Worm (Caenorhabditis elegans) whole organism, L1 larva: Measurements from ENCODE around the gene vrk-1.

Experiments
- C04F5.9 ChIP-seq: sonication (generic microtip); optimal IDR thresholded peaks from 2 replicates; lab custom pipeline; 2016; ENCODE audit warnings: missing genetic modification characterization, missing compliant biosample characterization
- C16A3.4 ChIP-seq: fragments of 150-350 bp; optimal IDR thresholded peaks from 2 replicates; lab custom pipeline; 2014; ENCODE audit warnings: missing biosample characterization, missing genetic modification characterization
- C34B4.2 ChIP-seq: sonication (generic microtip); optimal IDR thresholded peaks from 2 replicates; lab custom pipeline; 2017; ENCODE audit warnings: mild to moderate bottlenecking, missing genetic modification characterization, missing compliant biosample characterization
- F16B12.6 ChIP-seq: fragments of 150-350 bp; optimal IDR thresholded peaks from 2 replicates; lab custom pipeline; 2014; ENCODE audit warnings: missing biosample characterization, missing genetic modification characterization
- Y116A8C.19 ChIP-seq: sonication (generic microtip); optimal IDR thresholded peaks from 2 replicates; lab custom pipeline; 2016; ENCODE audit warnings: missing compliant biosample characterization, missing genetic modification characterization, borderline replicate concordance
- aha-1 ChIP-seq: fragments of 150-350 bp; optimal IDR thresholded peaks from 2 replicates; lab custom pipeline; 2014; ENCODE audit warnings: missing biosample characterization, missing genetic modification characterization
- ama-1 ChIP-seq: fragments of 150-350 bp; optimal IDR thresholded peaks from 2 replicates; lab custom pipeline; 2014
- ceh-63 ChIP-seq: fragments of 200-800 bp; sonication (Bioruptor generic); optimal IDR thresholded peaks from 2 replicates; lab custom pipeline; 2018; ENCODE audit warnings: mild to moderate bottlenecking, missing genetic modification characterization, missing compliant biosample characterization
- ceh-82 ChIP-seq, 3 experiments: fragments of 150-350 bp in 1 of 3; sonication (generic microtip) in 2 of 3; optimal IDR thresholded peaks; 2 replicates each; lab custom pipeline; 2014 to 2017; ENCODE audit warnings: missing biosample characterization in 3 of 3, missing genetic modification characterization in 3 of 3
- dsc-1 ChIP-seq: sonication (generic microtip); optimal IDR thresholded peaks from 2 replicates; lab custom pipeline; 2016; ENCODE audit warnings: mild to moderate bottlenecking, missing genetic modification characterization, missing compliant biosample characterization
- efl-1 ChIP-seq, 4 experiments: fragments of 150-350 bp; optimal IDR thresholded peaks in 3 of 4; peaks in 1 of 4; 1 replicate in 1 of 4; 2 replicates in 3 of 4; lab custom pipeline; 2014; ENCODE audit warnings: missing biosample characterization in 2 of 4, missing genetic modification characterization in 2 of 4, missing genetic modification reagents in 2 of 4
- efl-3 ChIP-seq: fragments of 200-800 bp; sonication (Bioruptor generic); optimal IDR thresholded peaks from 2 replicates; lab custom pipeline; 2018; ENCODE audit warnings: mild to moderate bottlenecking, missing genetic modification characterization, missing compliant biosample characterization
- egl-13 ChIP-seq: sonication (generic microtip); optimal IDR thresholded peaks from 2 replicates; lab custom pipeline; 2016; ENCODE audit warnings: missing genotype, missing genetic modification reagents, missing genetic modification characterization, missing compliant biosample characterization
- egl-27 ChIP-seq, 2 experiments: fragments of 150-350 bp in 1 of 2; sonication (generic microtip); optimal IDR thresholded peaks; 3 replicates each; lab custom pipeline; 2017 to 2018; ENCODE audit warnings: missing biosample characterization in 2 of 2, missing genetic modification characterization in 2 of 2, missing genetic modification reagents in 2 of 2
- elt-2 ChIP-seq: sonication (generic microtip); optimal IDR thresholded peaks from 2 replicates; lab custom pipeline; 2016; ENCODE audit warnings: missing genetic modification characterization, mild to moderate bottlenecking, inconsistent platforms, missing compliant biosample characterization, missing genetic modification reagents
- grh-1 ChIP-seq: fragments of 200-800 bp; sonication (Bioruptor generic); IDR thresholded peaks from 2 replicates; pipeline ENCODE4 v1.3.6; 2022; ENCODE audit warnings: missing genetic modification reagents, missing genetic modification characterization, missing compliant biosample characterization
- hlh-17 ChIP-seq: fragments of 200-800 bp; sonication (Bioruptor generic); optimal IDR thresholded peaks from 2 replicates; lab custom pipeline; 2018; ENCODE audit warnings: missing genetic modification characterization, mild to moderate bottlenecking, missing compliant biosample characterization, moderate library complexity, borderline replicate concordance
- irx-1 ChIP-seq: sonication (generic microtip); optimal IDR thresholded peaks from 2 replicates; lab custom pipeline; 2016; ENCODE audit warnings: missing genetic modification characterization, missing compliant biosample characterization
- isw-1 ChIP-seq: fragments of 200-800 bp; sonication (Bioruptor generic); IDR thresholded peaks from 2 replicates; pipeline ENCODE4 v1.3.6; 2022; ENCODE audit warnings: missing genetic modification characterization, missing compliant biosample characterization
- jun-1 ChIP-seq: fragments of 150-350 bp; optimal IDR thresholded peaks from 2 replicates; lab custom pipeline; 2014; ENCODE audit warnings: missing biosample characterization, missing genetic modification reagents, missing genetic modification characterization
- lin-14 ChIP-seq: fragments of 200-800 bp; sonication (Bioruptor generic); optimal IDR thresholded peaks from 2 replicates; lab custom pipeline; 2018; ENCODE audit warnings: mild to moderate bottlenecking, missing genetic modification characterization, moderate library complexity, missing compliant biosample characterization
- lin-35 ChIP-seq, 2 experiments: fragments of 150-350 bp; optimal IDR thresholded peaks; 2 replicates each; lab custom pipeline; 2014; ENCODE audit warnings: missing biosample characterization in 2 of 2, missing genetic modification characterization in 2 of 2, missing genetic modification reagents in 2 of 2
- lin-39 ChIP-seq: fragments of 150-350 bp; optimal IDR thresholded peaks from 2 replicates; lab custom pipeline; 2014; ENCODE audit warnings: missing biosample characterization, missing genetic modification reagents, missing genetic modification characterization
- lir-3 ChIP-seq: sonication (generic microtip); optimal IDR thresholded peaks from 2 replicates; lab custom pipeline; 2016; ENCODE audit warnings: mild to moderate bottlenecking, missing genetic modification characterization, moderate library complexity, missing compliant biosample characterization; ENCODE audit not compliant: poor library complexity
- lsy-2 ChIP-seq, 2 experiments: fragments of 150-350 bp; optimal IDR thresholded peaks; 2 replicates each; lab custom pipeline; 2014; ENCODE audit warnings: missing biosample characterization in 2 of 2, missing genetic modification characterization in 2 of 2
- mab-9 ChIP-seq: fragments of 200-800 bp; sonication (Bioruptor generic); IDR thresholded peaks from 2 replicates; pipeline ENCODE4 v1.3.6; 2022; ENCODE audit warnings: missing genetic modification reagents, missing genetic modification characterization, missing compliant biosample characterization
- mef-2 ChIP-seq: fragments of 150-350 bp; optimal IDR thresholded peaks from 2 replicates; lab custom pipeline; 2014; ENCODE audit warnings: missing biosample characterization, missing genetic modification characterization
- nhr-12 ChIP-seq: sonication (generic microtip); optimal IDR thresholded peaks from 2 replicates; lab custom pipeline; 2017; ENCODE audit warnings: missing biosample characterization, missing genetic modification characterization
- nhr-47 ChIP-seq: sonication (generic microtip); optimal IDR thresholded peaks from 2 replicates; lab custom pipeline; 2016; ENCODE audit warnings: mild to moderate bottlenecking, missing genetic modification characterization, moderate library complexity, missing compliant biosample characterization
- nhr-76 ChIP-seq: sonication (generic microtip); optimal IDR thresholded peaks from 2 replicates; lab custom pipeline; 2017; ENCODE audit warnings: missing biosample characterization, missing genetic modification characterization
- nhr-77 ChIP-seq: fragments of 150-350 bp; optimal IDR thresholded peaks from 2 replicates; lab custom pipeline; 2014; ENCODE audit warnings: missing biosample characterization, missing genetic modification characterization
- nhr-84 ChIP-seq: sonication (generic microtip); optimal IDR thresholded peaks from 2 replicates; lab custom pipeline; 2017; ENCODE audit warnings: missing biosample characterization, missing genetic modification characterization
- nhr-90 ChIP-seq: sonication (generic microtip); optimal IDR thresholded peaks from 2 replicates; lab custom pipeline; 2016; ENCODE audit warnings: mild to moderate bottlenecking, missing genetic modification characterization, missing compliant biosample characterization; ENCODE audit not compliant: poor library complexity
- pag-3 ChIP-seq: sonication (generic microtip); optimal IDR thresholded peaks from 2 replicates; lab custom pipeline; 2017; ENCODE audit warnings: missing genetic modification characterization, mild to moderate bottlenecking, missing compliant biosample characterization, antibody characterized with exemption, borderline replicate concordance; ENCODE audit not compliant: insufficient read depth
- pax-3 ChIP-seq: fragments of 200-800 bp; sonication (Bioruptor generic); optimal IDR thresholded peaks from 2 replicates; lab custom pipeline; 2018; ENCODE audit warnings: mild to moderate bottlenecking, missing genetic modification characterization, moderate library complexity, missing compliant biosample characterization
- skn-1 ChIP-seq: fragments of 150-350 bp; optimal IDR thresholded peaks from 2 replicates; lab custom pipeline; 2014; ENCODE audit warnings: missing biosample characterization, missing genetic modification characterization
- snu-23 ChIP-seq: sonication (generic microtip); optimal IDR thresholded peaks from 2 replicates; lab custom pipeline; 2016; ENCODE audit warnings: missing genetic modification characterization, missing compliant biosample characterization
- sox-4 ChIP-seq: sonication (generic microtip); optimal IDR thresholded peaks from 2 replicates; lab custom pipeline; 2016; ENCODE audit warnings: missing genetic modification characterization, missing compliant biosample characterization
- swsn-7 ChIP-seq: sonication (generic microtip); optimal IDR thresholded peaks from 2 replicates; lab custom pipeline; 2016; ENCODE audit warnings: missing genetic modification characterization, missing compliant biosample characterization
- tbx-2 ChIP-seq: sonication (generic microtip); optimal IDR thresholded peaks from 2 replicates; lab custom pipeline; 2016; ENCODE audit warnings: missing genetic modification characterization, missing compliant biosample characterization
- unc-130 ChIP-seq: fragments of 150-350 bp; optimal IDR thresholded peaks from 2 replicates; lab custom pipeline; 2017; ENCODE audit warnings: missing biosample characterization, missing genetic modification characterization, inconsistent platforms
- unc-30 ChIP-seq: sonication (generic microtip); optimal IDR thresholded peaks from 2 replicates; lab custom pipeline; 2017; ENCODE audit warnings: missing biosample characterization, missing genetic modification characterization
- unc-86 ChIP-seq: sonication (generic microtip); optimal IDR thresholded peaks from 2 replicates; lab custom pipeline; 2016; ENCODE audit warnings: missing genetic modification characterization, missing compliant biosample characterization
- zip-4 ChIP-seq: fragments of 200-800 bp; sonication (Bioruptor generic); optimal IDR thresholded peaks from 2 replicates; lab custom pipeline; 2018; ENCODE audit warnings: mild to moderate bottlenecking, missing genetic modification characterization, moderate library complexity, missing compliant biosample characterization

vrk-1 gene

ce11 chrII:5933962-5934422 is 12.2 kb downstream of the vrk-1 start (continued):
- TF ChIP-seq lin-35 (GFP tag; optimal IDR thresholded peaks at IDR 0.05; lab: Kevin White, UChicago) (peak in 1 of 2 experiments; percentile 2), C04F5.9 (no peak), ceh-82 (tag; optimal IDR thresholded peaks at IDR 0.05; lab: Kevin White, UChicago) (no peak), dsc-1 (tag; lab: Kevin White, UChicago) (no peak), nhr-84 (no peak), F16B12.6 (tag; lab: Kevin White, UChicago) (no peak), aha-1 (tag; lab: Kevin White, UChicago) (no peak), egl-27 (tag; optimal IDR thresholded peaks at IDR 0.05; lab: Kevin White, UChicago) (no peak), nhr-77 (no peak), mab-9 (no peak), pag-3 (no peak), unc-130 (tag; lab: Kevin White, UChicago) (peak; percentile 55), egl-13 (tag; lab: Kevin White, UChicago) (no peak), nhr-47 (tag; lab: Kevin White, UChicago) (no peak), C34B4.2 (tag; lab: Kevin White, UChicago) (no peak), zip-4 (no peak), mef-2 (tag; lab: Kevin White, UChicago) (no peak), sox-4 (tag; lab: Kevin White, UChicago) (no peak), efl-1 (optimal IDR thresholded peaks at IDR 0.05; lab: Kevin White, UChicago) (no peak), efl-1 (GFP tag; optimal IDR thresholded peaks at IDR 0.05 in 1 of 2; lab: Kevin White, UChicago) (no peak), unc-30 (tag; lab: Kevin White, UChicago) (no peak), C16A3.4 (tag; lab: Kevin White, UChicago) (peak; percentile 8), ceh-63 (GFP tag; lab: Kevin White, UChicago) (no peak)
- TF ChIP-seq, all 84 proteins: peak for 18

- no peak for TF ChIP-seq lin-39 (tag; lab: Kevin White, UChicago)
- no peak for TF ChIP-seq efl-1 (optimal IDR thresholded peaks at IDR 0.05; lab: Kevin White, UChicago)
- TF ChIP-seq efl-1 (GFP tag; optimal IDR thresholded peaks at IDR 0.05 in 1 of 2; lab: Kevin White, UChicago) = peak in 1 of 2 experiments; percentile 68
- no peak for TF ChIP-seq jun-1 (tag; lab: Kevin White, UChicago)
- TF ChIP-seq pax-3 (tag; lab: Kevin White, UChicago) = no peak
- peak; percentile 20 for TF ChIP-seq lin-14 (GFP tag; lab: Kevin White, UChicago)
- peak; percentile 74 for TF ChIP-seq elt-2 (tag; lab: Kevin White, UChicago)
- no peak for TF ChIP-seq nhr-12 (tag; lab: Kevin White, UChicago)
- no peak for TF ChIP-seq Y116A8C.19
- peak in 1 of 2 experiments; percentile 63 for TF ChIP-seq lin-35 (GFP tag; optimal IDR thresholded peaks at IDR 0.05; lab: Kevin White, UChicago)
- no peak for TF ChIP-seq unc-86 (tag; lab: Kevin White, UChicago)
- no peak for TF ChIP-seq lir-3 (tag; lab: Kevin White, UChicago)
- no peak for TF ChIP-seq ama-1 (lab: Kevin White, UChicago)
- no peak for TF ChIP-seq mab-9
- peak in 1 of 2 experiments; percentile 23 for TF ChIP-seq lsy-2 (tag; optimal IDR thresholded peaks at IDR 0.05; lab: Kevin White, UChicago)
- TF ChIP-seq grh-1 = no peak
- no peak for TF ChIP-seq isw-1 (GFP tag; lab: Robert Waterston, UW)
- no peak for TF ChIP-seq snu-23 (GFP tag; lab: Kevin White, UChicago)
- no peak for TF ChIP-seq ceh-82 (tag; optimal IDR thresholded peaks at IDR 0.05; lab: Kevin White, UChicago)
- no peak for TF ChIP-seq hlh-17 (GFP tag; lab: Kevin White, UChicago)
- no peak for TF ChIP-seq nhr-90 (tag; lab: Kevin White, UChicago)
- TF ChIP-seq swsn-7 (tag; lab: Kevin White, UChicago) = no peak
- TF ChIP-seq irx-1 = no peak
- no peak for TF ChIP-seq nhr-76
- no peak for TF ChIP-seq skn-1 (tag; lab: Kevin White, UChicago)
- TF ChIP-seq efl-3 (GFP tag; lab: Kevin White, UChicago) = no peak
- TF ChIP-seq egl-27 (tag; optimal IDR thresholded peaks at IDR 0.05; lab: Kevin White, UChicago) = no peak
- TF ChIP-seq C34B4.2 (tag; lab: Kevin White, UChicago) = no peak
- no peak for TF ChIP-seq tbx-2 (tag; lab: Kevin White, UChicago)
Observed at ce11 chrII:5936009-5936408, 14.2 kb downstream of the vrk-1 start.
